Worm (Caenorhabditis elegans) whole organism, young adult: Measurements from ENCODE around the gene vps-54.

Experiments used
- B0336.3 ChIP-seq: fragments of 200-800 bp; sonication (Bioruptor generic); IDR thresholded peaks from 2 replicates; pipeline ENCODE4 v1.3.6; 2022; ENCODE audit warnings: missing genetic modification characterization, missing compliant biosample characterization
- F39B2.1 ChIP-seq: fragments of 200-800 bp; sonication (Bioruptor generic); IDR thresholded peaks from 2 replicates; pipeline ENCODE4 v1.3.6; 2022; ENCODE audit warnings: missing genetic modification reagents, missing genetic modification characterization, missing compliant biosample characterization
- F49E8.2 ChIP-seq: sonication (generic microtip); optimal IDR thresholded peaks from 3 replicates; lab custom pipeline; 2017; ENCODE audit warnings: missing genetic modification characterization, mild to moderate bottlenecking, missing compliant biosample characterization, antibody characterized with exemption, moderate library complexity; ENCODE audit not compliant: insufficient read depth
- F55B11.4 ChIP-seq: sonication (generic microtip); optimal IDR thresholded peaks from 2 replicates; lab custom pipeline; 2016; ENCODE audit warnings: missing compliant biosample characterization, missing genetic modification characterization, borderline replicate concordance; ENCODE audit not compliant: insufficient read depth
- F57C9.4 ChIP-seq: sonication (generic microtip); optimal IDR thresholded peaks from 2 replicates; lab custom pipeline; 2017; ENCODE audit warnings: mild to moderate bottlenecking, missing genetic modification characterization, missing compliant biosample characterization
- T07F8.4 ChIP-seq: sonication (generic microtip); optimal IDR thresholded peaks from 2 replicates; lab custom pipeline; 2016; ENCODE audit warnings: mild to moderate bottlenecking, missing genetic modification characterization, moderate library complexity, missing compliant biosample characterization
- T26A5.8 ChIP-seq: sonication (generic microtip); optimal IDR thresholded peaks from 2 replicates; lab custom pipeline; 2016; ENCODE audit warnings: missing genetic modification characterization, missing compliant biosample characterization
- Y53G8AR.9 ChIP-seq: fragments of 200-800 bp; sonication (Bioruptor generic); conservative IDR thresholded peaks from 2 replicates; pipeline ENCODE4 v1.3.6; 2022; ENCODE audit warnings: missing genetic modification reagents, missing genetic modification characterization, missing compliant biosample characterization
- Y56A3A.18 ChIP-seq: fragments of 200-800 bp; sonication (Bioruptor generic); IDR thresholded peaks from 2 replicates; pipeline ENCODE4 v1.3.6; 2022; ENCODE audit warnings: missing genetic modification reagents, missing genetic modification characterization, missing compliant biosample characterization
- aptf-2 ChIP-seq: fragments of 200-800 bp; sonication (Bioruptor generic); conservative IDR thresholded peaks from 2 replicates; pipeline ENCODE4 v1.3.6; 2022; ENCODE audit warnings: missing genetic modification reagents, missing genetic modification characterization, missing compliant biosample characterization
- athp-1 ChIP-seq: sonication (generic microtip); optimal IDR thresholded peaks from 2 replicates; lab custom pipeline; 2017; ENCODE audit warnings: mild to moderate bottlenecking, missing genetic modification characterization, missing compliant biosample characterization
- attf-5 ChIP-seq: fragments of 200-800 bp; sonication (Bioruptor generic); optimal IDR thresholded peaks from 2 replicates; lab custom pipeline; 2018; ENCODE audit warnings: mild to moderate bottlenecking, missing genetic modification characterization, missing compliant biosample characterization
- ceh-79 ChIP-seq: sonication (generic microtip); optimal IDR thresholded peaks from 2 replicates; lab custom pipeline; 2017; ENCODE audit warnings: mild to moderate bottlenecking, missing genetic modification characterization, missing compliant biosample characterization
- die-1 ChIP-seq: sonication (generic microtip); optimal IDR thresholded peaks from 2 replicates; lab custom pipeline; 2016; ENCODE audit warnings: missing genotype, mild to moderate bottlenecking, missing genetic modification characterization, missing compliant biosample characterization
- dpff-1 ChIP-seq: sonication (generic microtip); optimal IDR thresholded peaks from 2 replicates; lab custom pipeline; 2017; ENCODE audit warnings: mild to moderate bottlenecking, missing genetic modification characterization, missing compliant biosample characterization
- efl-1 ChIP-seq: fragments of 150-350 bp; optimal IDR thresholded peaks from 2 replicates; lab custom pipeline; 2014; ENCODE audit warnings: missing biosample characterization, missing genetic modification reagents, missing genetic modification characterization
- ekl-4 ChIP-seq: fragments of 200-800 bp; sonication (Bioruptor generic); IDR thresholded peaks from 2 replicates; pipeline ENCODE4 v1.3.6; 2022; ENCODE audit warnings: missing genetic modification reagents, missing genetic modification characterization, missing compliant biosample characterization
- ets-4 ChIP-seq: fragments of 200-800 bp; sonication (Bioruptor generic); optimal IDR thresholded peaks from 2 replicates; lab custom pipeline; 2018; ENCODE audit warnings: mild to moderate bottlenecking, missing genetic modification characterization, missing compliant biosample characterization
- him-1 ChIP-seq: sonication (generic microtip); optimal IDR thresholded peaks from 2 replicates; lab custom pipeline; 2016; ENCODE audit warnings: missing genotype, missing genetic modification reagents, missing genetic modification characterization, missing compliant biosample characterization
- hlh-26 ChIP-seq: fragments of 200-800 bp; sonication (Bioruptor generic); conservative IDR thresholded peaks from 2 replicates; pipeline ENCODE4 v1.3.6; 2022; ENCODE audit warnings: missing genetic modification reagents, missing genetic modification characterization, missing compliant biosample characterization
- hrde-1 ChIP-seq: sonication (generic microtip); optimal IDR thresholded peaks from 2 replicates; lab custom pipeline; 2016; ENCODE audit warnings: missing genetic modification characterization, mild to moderate bottlenecking, missing compliant biosample characterization, moderate library complexity, missing genotype, missing genetic modification reagents, borderline replicate concordance
- hsf-1 ChIP-seq: fragments of 200-800 bp; sonication (Bioruptor generic); IDR thresholded peaks from 2 replicates; pipeline ENCODE4 v1.3.6; 2022; ENCODE audit warnings: missing genetic modification reagents, missing genetic modification characterization, missing compliant biosample characterization
- lin-35 ChIP-seq, 3 experiments: fragments of 150-350 bp in 2 of 3; sonication (generic microtip) in 1 of 3; optimal IDR thresholded peaks; 2 replicates each; lab custom pipeline; 2014 to 2018; ENCODE audit warnings: missing biosample characterization in 3 of 3, missing genetic modification characterization in 3 of 3, missing genetic modification reagents in 3 of 3
- lin-40 ChIP-seq: sonication (generic microtip); optimal IDR thresholded peaks from 2 replicates; lab custom pipeline; 2016; ENCODE audit warnings: missing genetic modification characterization, mild to moderate bottlenecking, missing compliant biosample characterization, missing genotype, missing genetic modification reagents
- lin-54 ChIP-seq: fragments of 200-800 bp; sonication (Bioruptor generic); optimal IDR thresholded peaks from 2 replicates; lab custom pipeline; 2018; ENCODE audit warnings: mild to moderate bottlenecking, missing genetic modification characterization, missing compliant biosample characterization
- lir-1 ChIP-seq: fragments of 200-800 bp; sonication (Bioruptor generic); conservative IDR thresholded peaks from 2 replicates; pipeline ENCODE4 v1.3.6; 2022; ENCODE audit warnings: missing genetic modification reagents, missing genetic modification characterization, missing compliant biosample characterization
- madf-10 ChIP-seq: sonication (generic microtip); optimal IDR thresholded peaks from 2 replicates; lab custom pipeline; 2016; ENCODE audit warnings: mild to moderate bottlenecking, missing genetic modification characterization, missing compliant biosample characterization
- madf-6 ChIP-seq: fragments of 200-800 bp; sonication (Bioruptor generic); IDR thresholded peaks from 2 replicates; pipeline ENCODE4 v1.3.6; 2022; ENCODE audit warnings: missing genetic modification reagents, missing genetic modification characterization, missing compliant biosample characterization
- mcd-1 ChIP-seq: fragments of 200-800 bp; sonication (Bioruptor generic); IDR thresholded peaks from 2 replicates; pipeline ENCODE4 v1.3.6; 2022; ENCODE audit warnings: missing genetic modification reagents, missing genetic modification characterization, missing compliant biosample characterization
- nhr-179 ChIP-seq: sonication (generic microtip); optimal IDR thresholded peaks from 2 replicates; lab custom pipeline; 2016; ENCODE audit warnings: mild to moderate bottlenecking, missing genetic modification characterization, missing compliant biosample characterization
- nhr-27 ChIP-seq: fragments of 200-800 bp; sonication (Bioruptor generic); optimal IDR thresholded peaks from 2 replicates; lab custom pipeline; 2018; ENCODE audit warnings: mild to moderate bottlenecking, missing genetic modification characterization, moderate library complexity, missing compliant biosample characterization
- pbrm-1 ChIP-seq: fragments of 200-800 bp; sonication (Bioruptor generic); IDR thresholded peaks from 2 replicates; pipeline ENCODE4 v1.3.6; 2022; ENCODE audit warnings: missing genetic modification reagents, missing genetic modification characterization, missing compliant biosample characterization
- pha-4 ChIP-seq: fragments of 150-350 bp; sonication (generic microtip); optimal IDR thresholded peaks from 2 replicates; lab custom pipeline; 2014; ENCODE audit warnings: missing biosample characterization, missing genetic modification reagents, missing genetic modification characterization
- rcor-1 ChIP-seq: fragments of 200-800 bp; sonication (Bioruptor generic); IDR thresholded peaks from 2 replicates; pipeline ENCODE4 v1.3.6; 2022; ENCODE audit warnings: missing genetic modification reagents, missing genetic modification characterization, missing compliant biosample characterization
- rec-8 ChIP-seq, 2 experiments: sonication (generic microtip); optimal IDR thresholded peaks; 2 replicates each; lab custom pipeline; 2016; ENCODE audit warnings: mild to moderate bottlenecking in 2 of 2, missing genetic modification characterization in 2 of 2, missing genetic modification reagents in 2 of 2, missing genotype in 2 of 2, missing biosample characterization in 1 of 2, missing compliant biosample characterization in 1 of 2, moderate library complexity in 1 of 2
- sdz-38 ChIP-seq: sonication (generic microtip); optimal IDR thresholded peaks from 2 replicates; lab custom pipeline; 2016; ENCODE audit warnings: missing genotype, missing genetic modification characterization, missing compliant biosample characterization
- sea-2 ChIP-seq: fragments of 200-800 bp; sonication (Bioruptor generic); IDR thresholded peaks from 2 replicates; pipeline ENCODE4 v1.3.6; 2022; ENCODE audit warnings: missing genetic modification characterization, missing compliant biosample characterization
- snpc-1.1 ChIP-seq: sonication (generic microtip); optimal IDR thresholded peaks from 2 replicates; lab custom pipeline; 2017; ENCODE audit warnings: missing genetic modification characterization, mild to moderate bottlenecking, missing compliant biosample characterization, antibody characterized with exemption, moderate library complexity, missing genotype, missing genetic modification reagents; ENCODE audit not compliant: insufficient read depth
- snpc-1.3 ChIP-seq: sonication (generic microtip); optimal IDR thresholded peaks from 2 replicates; lab custom pipeline; 2017; ENCODE audit warnings: missing genetic modification characterization, mild to moderate bottlenecking, missing compliant biosample characterization, antibody characterized with exemption, moderate library complexity, missing genotype, missing genetic modification reagents; ENCODE audit not compliant: insufficient read depth
- snpc-3.4 ChIP-seq: sonication (generic microtip); optimal IDR thresholded peaks from 2 replicates; lab custom pipeline; 2017; ENCODE audit warnings: missing genetic modification characterization, mild to moderate bottlenecking, missing compliant biosample characterization, antibody characterized with exemption, moderate library complexity, missing genotype, missing genetic modification reagents
- sptf-2 ChIP-seq: fragments of 200-800 bp; sonication (Bioruptor generic); optimal IDR thresholded peaks from 2 replicates; lab custom pipeline; 2018; ENCODE audit warnings: mild to moderate bottlenecking, missing genetic modification characterization, missing compliant biosample characterization
- tlf-1 ChIP-seq: fragments of 200-800 bp; sonication (Bioruptor generic); optimal IDR thresholded peaks from 2 replicates; lab custom pipeline; 2018; ENCODE audit warnings: mild to moderate bottlenecking, missing genetic modification characterization, missing compliant biosample characterization
- unc-130 ChIP-seq: sonication (generic microtip); optimal IDR thresholded peaks from 2 replicates; lab custom pipeline; 2016; ENCODE audit warnings: missing genetic modification reagents, missing genetic modification characterization, missing compliant biosample characterization
- xnd-1 ChIP-seq: sonication (generic microtip); optimal IDR thresholded peaks from 2 replicates; lab custom pipeline; 2016; ENCODE audit warnings: missing genotype, missing genetic modification reagents, missing genetic modification characterization, missing compliant biosample characterization
- zim-3 ChIP-seq: sonication (generic microtip); optimal IDR thresholded peaks from 2 replicates; lab custom pipeline; 2017; ENCODE audit warnings: mild to moderate bottlenecking, missing genetic modification characterization, moderate library complexity, missing compliant biosample characterization
- ztf-22 ChIP-seq: fragments of 200-800 bp; sonication (Bioruptor generic); optimal IDR thresholded peaks from 2 replicates; lab custom pipeline; 2018; ENCODE audit warnings: mild to moderate bottlenecking, missing genetic modification characterization, moderate library complexity, missing compliant biosample characterization
- ztf-28 ChIP-seq: fragments of 200-800 bp; sonication (Bioruptor generic); IDR thresholded peaks from 2 replicates; pipeline ENCODE4 v1.3.6; 2022; ENCODE audit warnings: missing genetic modification reagents, missing genetic modification characterization, missing compliant biosample characterization
- ztf-3 ChIP-seq: fragments of 200-800 bp; sonication (Bioruptor generic); optimal IDR thresholded peaks from 2 replicates; lab custom pipeline; 2018; ENCODE audit warnings: mild to moderate bottlenecking, missing genetic modification characterization, missing compliant biosample characterization

The vps-54 gene

ce11 chrV:10536808-10537207, 39.4 kb downstream of the vps-54 start (continued):
- peak; percentile 3 for TF ChIP-seq ztf-22 (GFP tag; lab: Kevin White, UChicago)
- no peak for TF ChIP-seq ets-4 (GFP tag; lab: Kevin White, UChicago)
- TF ChIP-seq F57C9.4 (tag; lab: Kevin White, UChicago) = no peak
- no peak for TF ChIP-seq F55B11.4 (tag; lab: Kevin White, UChicago)
- TF ChIP-seq snpc-1.3 = no peak
- no peak for TF ChIP-seq ceh-79 (tag; lab: Kevin White, UChicago)
- TF ChIP-seq sptf-2 = no peak
- peak; percentile 94 for TF ChIP-seq lin-54 (GFP tag; lab: Kevin White, UChicago)
- TF ChIP-seq die-1 (tag; lab: Kevin White, UChicago) = no peak
- peak in 2 of 3 experiments; percentile 54 to 93 for TF ChIP-seq lin-35 (GFP tag; optimal IDR thresholded peaks at IDR 0.05; lab: Kevin White, UChicago)
- TF ChIP-seq snpc-1.1 (tag; lab: Kevin White, UChicago) = no peak
- no peak for TF ChIP-seq sdz-38 (tag; lab: Kevin White, UChicago)
- TF ChIP-seq him-1 = no peak
- no peak for TF ChIP-seq T07F8.4 (tag; lab: Kevin White, UChicago)
- TF ChIP-seq hrde-1 = no peak
- TF ChIP-seq Y53G8AR.9 (GFP tag; lab: Robert Waterston, UW) = peak; percentile 81
- TF ChIP-seq attf-5 (GFP tag; lab: Kevin White, UChicago) = peak; percentile 90
- TF ChIP-seq F49E8.2 (tag; lab: Kevin White, UChicago) = no peak
- no peak for TF ChIP-seq F39B2.1
- no peak for TF ChIP-seq xnd-1 (tag; lab: Kevin White, UChicago)
- no peak for TF ChIP-seq nhr-27 (tag; lab: Kevin White, UChicago)
- no peak for TF ChIP-seq T26A5.8 (tag; lab: Kevin White, UChicago)
- no peak for TF ChIP-seq dpff-1 (tag; lab: Kevin White, UChicago)
- peak; percentile 63 for TF ChIP-seq efl-1
- TF ChIP-seq madf-6 = 0 out of 2 replicates have a peak, but pooled peaks have one; percentile 52
- TF ChIP-seq lin-40 (tag; lab: Kevin White, UChicago) = peak; percentile 89
- TF ChIP-seq B0336.3 (GFP tag; lab: Robert Waterston, UW) = peak; percentile 42; the same call in 1 of the 2 replicates
- peak; percentile 63 for TF ChIP-seq madf-10 (tag; lab: Kevin White, UChicago)
- TF ChIP-seq ekl-4 (GFP tag; lab: Robert Waterston, UW) = peak; percentile 79
- no peak for TF ChIP-seq lir-1
- TF ChIP-seq ztf-28 = no peak
- TF ChIP-seq ztf-3 = no peak
- peak; percentile 82 for TF ChIP-seq mcd-1 (GFP tag; lab: Robert Waterston, UW)
- no peak for TF ChIP-seq aptf-2 (GFP tag; lab: Robert Waterston, UW)
- TF ChIP-seq nhr-179 = no peak
- TF ChIP-seq zim-3 (tag; lab: Kevin White, UChicago) = no peak
- TF ChIP-seq tlf-1 (GFP tag; lab: Kevin White, UChicago) = peak; percentile 55
- TF ChIP-seq hlh-26 = no peak
- peak; percentile 23 for TF ChIP-seq athp-1 (tag; lab: Kevin White, UChicago)
- no peak for TF ChIP-seq unc-130 (GFP tag; lab: Kevin White, UChicago)
- peak; percentile 50; the same call in 1 of the 2 replicates for TF ChIP-seq rcor-1 (GFP tag; lab: Robert Waterston, UW)
- no peak for TF ChIP-seq rec-8 (tag; optimal IDR thresholded peaks at IDR 0.05; lab: Kevin White, UChicago)
- TF ChIP-seq pha-4 = no peak
- TF ChIP-seq snpc-3.4 (tag; lab: Kevin White, UChicago) = no peak
- TF ChIP-seq Y56A3A.18 = no peak
- peak; percentile 56; the same call in 1 of the 2 replicates for TF ChIP-seq hsf-1 (GFP tag; lab: Robert Waterston, UW)
- no peak for TF ChIP-seq sea-2 (GFP tag; lab: Robert Waterston, UW)
- peak; percentile 88 for TF ChIP-seq pbrm-1 (GFP tag; lab: Robert Waterston, UW)
